Worm (Caenorhabditis elegans): ENCODE measurements around the gene dnj-11.

dnj-11 gene

DNA sequence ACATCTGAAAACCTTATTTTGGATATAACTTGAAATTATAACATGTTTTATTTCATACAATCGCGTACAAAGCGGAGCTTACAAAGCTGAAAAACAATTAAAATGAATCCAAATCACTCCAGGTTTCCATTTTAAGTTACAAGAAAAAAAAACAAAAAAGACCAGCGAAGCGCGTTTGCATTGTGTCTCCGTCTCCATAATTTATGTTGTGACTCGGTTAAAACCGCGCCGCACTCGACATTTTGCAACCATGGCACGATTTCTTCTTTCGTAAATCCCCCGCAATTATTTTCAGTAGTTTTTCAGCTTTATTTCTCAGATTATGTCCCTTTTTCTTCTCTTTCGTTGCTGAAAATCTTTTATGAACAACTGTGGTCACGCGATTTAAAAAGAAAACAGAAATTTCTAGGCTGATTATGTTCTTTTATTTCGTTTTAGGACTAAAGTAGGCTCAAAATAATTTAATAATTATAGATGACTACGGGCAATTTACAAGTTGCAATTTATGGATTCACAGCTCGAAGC is at the start of gene dnj-11, which contains the start of gene F38A5.2:
Gene dnj-11, plus strand, starts transcription at position 475 of the 525 bp plus-strand sequence.
Gene F38A5.2, minus strand, starts transcription at position 4 of the 525 bp plus-strand sequence.
- no peak for TF ChIP-seq tbx-11 (GFP tag; IDR thresholded peaks at IDR 0.05)
- no peak for TF ChIP-seq ets-7 (tag; optimal IDR thresholded peaks at IDR 0.05)
- peak; percentile 59 for TF ChIP-seq F13C5.2 (tag; optimal IDR thresholded peaks at IDR 0.05)
- TF ChIP-seq aly-1 (tag; optimal IDR thresholded peaks at IDR 0.05), result no peak
- no peak for TF ChIP-seq B0310.2 (tag; optimal IDR thresholded peaks at IDR 0.05)

ce11 chrIV:6535908-6536307 is 49.8 kb upstream of the dnj-11 start, which contains the start of gene C01G5.3:
TSS of gene C01G5.3 (plus strand) at chrIV:6536208.
- TF ChIP-seq tbx-37 (GFP tag; conservative IDR thresholded peaks at IDR 0.05), result no peak
- TF ChIP-seq F13C5.2 (tag; optimal IDR thresholded peaks at IDR 0.05), result no peak
- TF ChIP-seq aly-1 (tag; optimal IDR thresholded peaks at IDR 0.05), result no peak
- TF ChIP-seq pes-1 (GFP tag; IDR thresholded peaks at IDR 0.05), result no peak
- TF ChIP-seq ceh-36 (tag; optimal IDR thresholded peaks at IDR 0.05), result no peak
- TF ChIP-seq flt-1 (GFP tag; IDR thresholded peaks at IDR 0.05), result no peak
- no peak for TF ChIP-seq tbx-11 (GFP tag; IDR thresholded peaks at IDR 0.05)
- no peak for TF ChIP-seq sea-1 (GFP tag; conservative IDR thresholded peaks at IDR 0.05)
- TF ChIP-seq ama-1 (optimal IDR thresholded peaks at IDR 0.05), result no peak
- no peak for TF ChIP-seq scrt-1 (GFP tag; IDR thresholded peaks at IDR 0.05)
- TF ChIP-seq hnd-1 (tag; optimal IDR thresholded peaks at IDR 0.05), result no peak
- TF ChIP-seq ceh-13 (GFP tag; optimal IDR thresholded peaks at IDR 0.05), result no peak
- TF ChIP-seq tra-4 (tag; optimal IDR thresholded peaks at IDR 0.05), result no peak
- TF ChIP-seq B0310.2 (tag; optimal IDR thresholded peaks at IDR 0.05), result no peak
- no peak for TF ChIP-seq hmg-4 (GFP tag; optimal IDR thresholded peaks at IDR 0.05)
- no peak for TF ChIP-seq ets-7 (tag; optimal IDR thresholded peaks at IDR 0.05)
- TF ChIP-seq hmbx-1 (tag; optimal IDR thresholded peaks at IDR 0.05), result no peak

- no peak for TF ChIP-seq ceh-36 (tag; optimal IDR thresholded peaks at IDR 0.05)
- no peak for TF ChIP-seq tbx-37 (GFP tag; conservative IDR thresholded peaks at IDR 0.05)
- no peak for TF ChIP-seq B0310.2 (tag; optimal IDR thresholded peaks at IDR 0.05)
- no peak for TF ChIP-seq hnd-1 (tag; optimal IDR thresholded peaks at IDR 0.05)
- TF ChIP-seq ets-7 (tag; optimal IDR thresholded peaks at IDR 0.05), result no peak
- no peak for TF ChIP-seq pes-1 (GFP tag; IDR thresholded peaks at IDR 0.05)
- TF ChIP-seq hmg-4 (GFP tag; optimal IDR thresholded peaks at IDR 0.05), result no peak
- TF ChIP-seq tbx-11 (GFP tag; IDR thresholded peaks at IDR 0.05), result no peak
- no peak for TF ChIP-seq tra-4 (tag; optimal IDR thresholded peaks at IDR 0.05)
- no peak for TF ChIP-seq sea-1 (GFP tag; conservative IDR thresholded peaks at IDR 0.05)
- TF ChIP-seq F13C5.2 (tag; optimal IDR thresholded peaks at IDR 0.05), result no peak
Observed at ce11 chrIV:6541435-6541834, 44.2 kb upstream of the dnj-11 start, which contains the start of gene C01G5.25. TSS of gene C01G5.25 (plus strand) at chrIV:6541684.

- TF ChIP-seq scrt-1 (GFP tag; IDR thresholded peaks at IDR 0.05) (no peak), tbx-37 (GFP tag; conservative IDR thresholded peaks at IDR 0.05) (no peak)
Observed at ce11 chrIV:6542962-6543361, 42.7 kb upstream of the dnj-11 start.

DNA sequence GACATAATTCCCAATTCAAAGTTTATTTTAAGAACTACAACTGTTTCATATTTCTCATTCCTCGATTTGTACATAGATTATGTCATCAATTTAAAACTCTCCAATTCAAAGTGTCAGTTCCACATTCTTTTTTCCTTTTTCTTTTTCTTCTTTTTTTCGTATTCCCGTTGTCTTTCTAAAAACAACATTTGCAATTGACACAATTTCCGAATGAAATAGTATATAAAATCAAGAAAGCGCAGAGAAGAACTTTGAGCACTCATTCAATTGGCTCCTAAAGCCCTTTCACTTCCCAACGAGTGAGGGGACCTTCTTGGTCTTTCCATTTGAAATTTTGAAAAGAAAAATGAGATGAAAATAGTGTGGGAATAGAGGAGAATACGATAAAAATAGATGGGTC is 38.3 kb upstream of the dnj-11 start:
- no peak for TF ChIP-seq flt-1 (GFP tag; IDR thresholded peaks at IDR 0.05)
- no peak for TF ChIP-seq pes-1 (GFP tag; IDR thresholded peaks at IDR 0.05)
- TF ChIP-seq ets-7 (tag; optimal IDR thresholded peaks at IDR 0.05), result no peak
- no peak for TF ChIP-seq tra-4 (tag; optimal IDR thresholded peaks at IDR 0.05)
- no peak for TF ChIP-seq ceh-36 (tag; optimal IDR thresholded peaks at IDR 0.05)
- no peak for TF ChIP-seq tbx-37 (GFP tag; conservative IDR thresholded peaks at IDR 0.05)
- no peak for TF ChIP-seq ceh-13 (GFP tag; optimal IDR thresholded peaks at IDR 0.05)

- TF ChIP-seq tbx-11 (GFP tag; IDR thresholded peaks at IDR 0.05) (no peak), hnd-1 (tag; optimal IDR thresholded peaks at IDR 0.05) (no peak), ceh-36 (tag; optimal IDR thresholded peaks at IDR 0.05) (no peak), sea-1 (GFP tag; conservative IDR thresholded peaks at IDR 0.05) (no peak), ceh-13 (GFP tag; optimal IDR thresholded peaks at IDR 0.05) (no peak), F13C5.2 (tag; optimal IDR thresholded peaks at IDR 0.05) (no peak), tbx-37 (GFP tag; conservative IDR thresholded peaks at IDR 0.05) (no peak), ama-1 (optimal IDR thresholded peaks at IDR 0.05) (no peak), scrt-1 (GFP tag; IDR thresholded peaks at IDR 0.05) (no peak), flt-1 (GFP tag; IDR thresholded peaks at IDR 0.05) (no peak), ets-7 (tag; optimal IDR thresholded peaks at IDR 0.05) (no peak), hmbx-1 (tag; optimal IDR thresholded peaks at IDR 0.05) (no peak)
Observed at ce11 chrIV:6548609-6549008, 37.1 kb upstream of the dnj-11 start, which contains the start of gene fan-1. TSS of gene fan-1 (plus strand) at chrIV:6548686.

- TF ChIP-seq ceh-36 (tag; optimal IDR thresholded peaks at IDR 0.05), result peak; percentile 19
Observed at ce11 chrIV:6551359-6552031, 34.2 kb upstream of the dnj-11 start.

ce11 chrIV:6552036-6552435 is 33.6 kb upstream of the dnj-11 start:
- no peak for TF ChIP-seq hmbx-1 (tag; optimal IDR thresholded peaks at IDR 0.05)
- no peak for TF ChIP-seq sea-1 (GFP tag; conservative IDR thresholded peaks at IDR 0.05)
- TF ChIP-seq ama-1 (optimal IDR thresholded peaks at IDR 0.05), result no peak
- TF ChIP-seq F13C5.2 (tag; optimal IDR thresholded peaks at IDR 0.05), result no peak
- TF ChIP-seq ceh-13 (GFP tag; optimal IDR thresholded peaks at IDR 0.05), result no peak
- TF ChIP-seq tbx-11 (GFP tag; IDR thresholded peaks at IDR 0.05), result no peak
- no peak for TF ChIP-seq hmg-4 (GFP tag; optimal IDR thresholded peaks at IDR 0.05)
- TF ChIP-seq ets-7 (tag; optimal IDR thresholded peaks at IDR 0.05), result no peak
- TF ChIP-seq tra-4 (tag; optimal IDR thresholded peaks at IDR 0.05), result no peak
- TF ChIP-seq flt-1 (GFP tag; IDR thresholded peaks at IDR 0.05), result no peak
- TF ChIP-seq tbx-37 (GFP tag; conservative IDR thresholded peaks at IDR 0.05), result no peak
- no peak for TF ChIP-seq ceh-36 (tag; optimal IDR thresholded peaks at IDR 0.05)
- TF ChIP-seq scrt-1 (GFP tag; IDR thresholded peaks at IDR 0.05), result no peak
- no peak for TF ChIP-seq aly-1 (tag; optimal IDR thresholded peaks at IDR 0.05)
- TF ChIP-seq hnd-1 (tag; optimal IDR thresholded peaks at IDR 0.05), result no peak
